Fruit fly (Drosophila melanogaster) whole organism, wandering third instar larva: Measurements from ENCODE around the gene CG43814.

ENCODE experiments used
- Abd-B ChIP-seq: fragments of >200 bp; optimal IDR thresholded peaks from 2 replicates; lab custom pipeline; 2017; ENCODE audit warnings: missing biosample characterization, missing genetic modification characterization
- CG9705 ChIP-seq: fragments of 200-800 bp; sonication (Bioruptor generic); optimal IDR thresholded peaks from 2 replicates; lab custom pipeline; 2018; ENCODE audit warnings: missing biosample characterization, mild to moderate bottlenecking, missing genetic modification characterization
- CrebA ChIP-seq: fragments of 200-800 bp; sonication (Bioruptor generic); optimal IDR thresholded peaks from 2 replicates; lab custom pipeline; 2016; ENCODE audit warnings: missing biosample characterization, mild to moderate bottlenecking, missing genetic modification characterization, borderline replicate concordance
- Dfd ChIP-seq: fragments of >200 bp; optimal IDR thresholded peaks from 2 replicates; lab custom pipeline; 2017; ENCODE audit warnings: missing biosample characterization, missing genetic modification characterization
- Dif ChIP-seq: fragments of 200-275, 200-300 bp; sonication (Bioruptor generic); optimal IDR thresholded peaks from 2 replicates; lab custom pipeline; 2018; ENCODE audit warnings: missing biosample characterization, missing genetic modification characterization; ENCODE audit not compliant: partially characterized antibody
- GATAd ChIP-seq: sonication (Bioruptor generic); optimal IDR thresholded peaks from 2 replicates; lab custom pipeline; 2016; ENCODE audit warnings: missing biosample characterization, missing genetic modification characterization
- HLH106 ChIP-seq: fragments of 200-800 bp; optimal IDR thresholded peaks from 3 replicates; lab custom pipeline; 2019; ENCODE audit warnings: missing biosample characterization, mild to moderate bottlenecking, missing genetic modification characterization, moderate library complexity
- Hr78 ChIP-seq: fragments of >200 bp; optimal IDR thresholded peaks from 2 replicates; lab custom pipeline; 2017; ENCODE audit warnings: missing biosample characterization, missing genetic modification characterization
- Hr83 ChIP-seq: fragments of 200-300 bp; sonication (Bioruptor generic); optimal IDR thresholded peaks from 2 replicates; lab custom pipeline; 2016; ENCODE audit warnings: missing biosample characterization, mild to moderate bottlenecking, missing genetic modification characterization, moderate library complexity; ENCODE audit not compliant: poor library complexity, severe bottlenecking
- Jra ChIP-seq: sonication (Bioruptor generic); optimal IDR thresholded peaks from 2 replicates; lab custom pipeline; 2016; ENCODE audit warnings: missing biosample characterization, missing genetic modification characterization
- Mio ChIP-seq: sonication (Bioruptor generic); optimal IDR thresholded peaks from 2 replicates; lab custom pipeline; 2016; ENCODE audit warnings: missing biosample characterization, missing genetic modification characterization
- Myc ChIP-seq: fragments of >200 bp; optimal IDR thresholded peaks from 2 replicates; lab custom pipeline; 2017
- N ChIP-seq: fragments of >200 bp; optimal IDR thresholded peaks from 2 replicates; lab custom pipeline; 2018; ENCODE audit warnings: missing biosample characterization, missing external identifiers, missing genetic modification characterization
- OdsH ChIP-seq: fragments of 200-800 bp; sonication (Bioruptor generic); optimal IDR thresholded peaks from 2 replicates; lab custom pipeline; 2016; ENCODE audit warnings: missing biosample characterization, mild to moderate bottlenecking, missing genetic modification characterization
- Rel ChIP-seq, 2 experiments: fragments of 200-800 bp; sonication (Bioruptor generic) in 1 of 2; optimal IDR thresholded peaks; 2 replicates in 1 of 2; 3 replicates in 1 of 2; lab custom pipeline; 2016 to 2019; ENCODE audit warnings: mild to moderate bottlenecking in 2 of 2, missing biosample characterization in 2 of 2, missing genetic modification characterization in 2 of 2, moderate library complexity in 1 of 2
- Sp1 ChIP-seq: fragments of 200-800 bp; sonication (Bioruptor generic); optimal IDR thresholded peaks from 3 replicates; lab custom pipeline; 2019; ENCODE audit warnings: missing biosample characterization, mild to moderate bottlenecking, missing genetic modification characterization, moderate library complexity
- br ChIP-seq: fragments of 200-800 bp; sonication (Bioruptor generic); optimal IDR thresholded peaks from 2 replicates; lab custom pipeline; 2016; ENCODE audit warnings: missing biosample characterization, missing genetic modification characterization
- dl ChIP-seq, 2 experiments: fragments of 175-275, 200-275 bp in 1 of 2; fragments of 200-275 bp in 1 of 2; sonication (Bioruptor generic); optimal IDR thresholded peaks; lab custom pipeline; 2018; ENCODE audit warnings: mild to moderate bottlenecking in 2 of 2, missing biosample characterization in 2 of 2, missing genetic modification characterization in 2 of 2, moderate library complexity in 2 of 2; ENCODE audit not compliant: partially characterized antibody in 2 of 2, insufficient read depth in 1 of 2
- dmrt93B ChIP-seq: fragments of 200-800 bp; sonication (Bioruptor generic); optimal IDR thresholded peaks from 2 replicates; lab custom pipeline; 2018; ENCODE audit warnings: missing biosample characterization, mild to moderate bottlenecking, missing genetic modification characterization
- dsf ChIP-seq: sonication (Bioruptor generic); optimal IDR thresholded peaks from 2 replicates; lab custom pipeline; 2016; ENCODE audit warnings: missing biosample characterization, missing genetic modification characterization, borderline replicate concordance
- ey ChIP-seq: fragments of 200-800 bp; sonication (Bioruptor generic); optimal IDR thresholded peaks from 2 replicates; lab custom pipeline; 2016; ENCODE audit warnings: missing biosample characterization, missing genetic modification characterization
- foxo ChIP-seq, 2 experiments: fragments of 200-800 bp; sonication (Bioruptor generic); optimal IDR thresholded peaks; 2 replicates in 1 of 2; 3 replicates in 1 of 2; lab custom pipeline; 2016 to 2017; ENCODE audit warnings: missing biosample characterization in 2 of 2, missing genetic modification characterization in 2 of 2
- h ChIP-seq: fragments of 200-800 bp; sonication (Bioruptor generic); optimal IDR thresholded peaks from 3 replicates; lab custom pipeline; 2016; ENCODE audit warnings: missing biosample characterization, mild to moderate bottlenecking, missing genetic modification characterization
- jim ChIP-seq: fragments of 175-275, 200-325 bp; sonication (Bioruptor generic); optimal IDR thresholded peaks from 2 replicates; lab custom pipeline; 2016; ENCODE audit warnings: missing biosample characterization, mild to moderate bottlenecking, missing genetic modification characterization
- pan ChIP-seq: fragments of >200 bp; optimal IDR thresholded peaks from 2 replicates; lab custom pipeline; 2017
- rgr ChIP-seq: fragments of 200-800 bp; sonication (Bioruptor generic); optimal IDR thresholded peaks from 3 replicates; lab custom pipeline; 2016; ENCODE audit warnings: missing biosample characterization, mild to moderate bottlenecking, missing genetic modification characterization
- sage ChIP-seq: fragments of 200-800 bp; sonication (Bioruptor generic); optimal IDR thresholded peaks from 2 replicates; lab custom pipeline; 2016; ENCODE audit warnings: missing biosample characterization, mild to moderate bottlenecking, missing genetic modification characterization
- sv ChIP-seq: fragments of 200-800 bp; sonication (Bioruptor generic); optimal IDR thresholded peaks from 3 replicates; lab custom pipeline; 2016; ENCODE audit warnings: missing biosample characterization, missing genetic modification characterization
- tai ChIP-seq: sonication (Bioruptor generic); optimal IDR thresholded peaks from 2 replicates; lab custom pipeline; 2016; ENCODE audit warnings: missing biosample characterization, missing genetic modification characterization
- woc ChIP-seq: sonication (Bioruptor generic); optimal IDR thresholded peaks from 2 replicates; lab custom pipeline; 2016; ENCODE audit warnings: missing biosample characterization, mild to moderate bottlenecking, missing genetic modification characterization

Gene CG43814

dm6 chr2L:18822805-18823204 is 17.7 kb upstream of the CG43814 start:
- no peak for TF ChIP-seq foxo (GFP tag; optimal IDR thresholded peaks at IDR 0.05; lab: Kevin White, UChicago)
- TF ChIP-seq HLH106 (tag; lab: Kevin White, UChicago) = no peak

- TF ChIP-seq Jra (GFP tag; lab: Kevin White, UChicago) (no peak), GATAd (GFP tag; lab: Kevin White, UChicago) (no peak), ey (no peak)
Measured at dm6 chr2L:18819044-18819443, 13.9 kb upstream of the CG43814 start, which contains the start of gene Ugt36F1. TSS of gene Ugt36F1 (plus strand) at chr2L:18819344.

- TF ChIP-seq foxo (GFP tag; optimal IDR thresholded peaks at IDR 0.05; lab: Kevin White, UChicago) (no peak), Myc (lab: Kevin White, UChicago) (peak; percentile 64)
Measured at dm6 chr2L:18818397-18818796, 13.2 kb upstream of the CG43814 start.

- TF ChIP-seq OdsH (GFP tag; lab: Kevin White, UChicago) (no peak), dsf (GFP tag; lab: Kevin White, UChicago) (no peak), Hr83 (GFP tag; lab: Kevin White, UChicago) (no peak), br (no peak), foxo (GFP tag; optimal IDR thresholded peaks at IDR 0.05; lab: Kevin White, UChicago) (no peak), CrebA (GFP tag; lab: Kevin White, UChicago) (no peak)
Measured at dm6 chr2L:18815194-18815593, 10.0 kb upstream of the CG43814 start.

dm6 chr2L:18812755-18813154 is 7.6 kb upstream of the CG43814 start:
- TF ChIP-seq jim (GFP tag; lab: Kevin White, UChicago) (no peak), Mio (GFP tag; lab: Kevin White, UChicago) (no peak), sv (no peak), sage (GFP tag; lab: Kevin White, UChicago) (no peak), dmrt93B (GFP tag; lab: Kevin White, UChicago) (no peak), Hr78 (GFP tag; lab: Kevin White, UChicago) (no peak), Sp1 (GFP tag; lab: Kevin White, UChicago) (no peak), HLH106 (tag; lab: Kevin White, UChicago) (no peak), pan (lab: Kevin White, UChicago) (no peak), Rel (GFP tag; optimal IDR thresholded peaks at IDR 0.05; lab: Kevin White, UChicago) (no peak), Rel (tag; optimal IDR thresholded peaks at IDR 0.05; lab: Kevin White, UChicago) (no peak), Myc (lab: Kevin White, UChicago) (no peak), OdsH (GFP tag; lab: Kevin White, UChicago) (no peak), GATAd (GFP tag; lab: Kevin White, UChicago) (no peak), foxo (GFP tag; optimal IDR thresholded peaks at IDR 0.05; lab: Kevin White, UChicago) (no peak), dl (GFP tag; optimal IDR thresholded peaks at IDR 0.05; lab: Kevin White, UChicago; ENCODE audit: insufficient read depth in 1 of 2, partially characterized antibody in 2 of 2) (no peak), rgr (no peak), N (GFP tag; lab: Kevin White, UChicago) (no peak)

- TF ChIP-seq dsf (GFP tag; lab: Kevin White, UChicago) = no peak
Measured at dm6 chr2L:18812348-18812747, 7.2 kb upstream of the CG43814 start, which contains the start of the genes CG17325 and CG42305. TSS of gene CG17325 (plus strand) at chr2L:18812648. TSS of gene CG42305 (plus strand) at chr2L:18812648.

dm6 chr2L:18810960-18811642 is 6.0 kb upstream of the CG43814 start, which contains the start of the genes CG10570 and CG42502:
TSS of gene CG10570 (minus strand) at chr2L:18811252.
TSS of gene CG42502 (minus strand) at chr2L:18811252.
- TF ChIP-seq h = no peak
- TF ChIP-seq CrebA (GFP tag; lab: Kevin White, UChicago) = no peak
- no peak for TF ChIP-seq CG9705 (GFP tag; lab: Kevin White, UChicago)
- no peak for TF ChIP-seq br
- no peak for TF ChIP-seq Jra (GFP tag; lab: Kevin White, UChicago)
- TF ChIP-seq tai (GFP tag; lab: Kevin White, UChicago) = no peak
- TF ChIP-seq woc (GFP tag; lab: Kevin White, UChicago) = no peak
- peak; percentile 34 for TF ChIP-seq pan (lab: Kevin White, UChicago)
- no peak for TF ChIP-seq Hr83 (GFP tag; lab: Kevin White, UChicago)
- TF ChIP-seq foxo (GFP tag; optimal IDR thresholded peaks at IDR 0.05; lab: Kevin White, UChicago) = no peak
- peak; percentile 27 for TF ChIP-seq Sp1 (GFP tag; lab: Kevin White, UChicago)
- TF ChIP-seq Dif = peak; percentile 2
- no peak for TF ChIP-seq Dfd (GFP tag; lab: Kevin White, UChicago)
- no peak for TF ChIP-seq dmrt93B (GFP tag; lab: Kevin White, UChicago)
- TF ChIP-seq OdsH (GFP tag; lab: Kevin White, UChicago) = no peak
- TF ChIP-seq Abd-B (GFP tag; lab: Kevin White, UChicago) = no peak
- TF ChIP-seq dsf (GFP tag; lab: Kevin White, UChicago) = no peak
- peak; percentile 41 for TF ChIP-seq HLH106 (tag; lab: Kevin White, UChicago)
